Worm (Caenorhabditis elegans) whole organism, young adult: Measurements from ENCODE around the gene Y7A5A.3.
A peak's percentile ranks its signal among the peaks of the same experiment; 100 is the strongest.

Experiments used
- B0019.2 ChIP-seq: fragments of 200-800 bp; sonication (Bioruptor generic); conservative IDR thresholded peaks from 2 replicates; pipeline ENCODE4 v1.3.6; 2022; ENCODE audit warnings: missing genetic modification reagents, missing genetic modification characterization, missing compliant biosample characterization
- B0336.3 ChIP-seq: fragments of 200-800 bp; sonication (Bioruptor generic); IDR thresholded peaks from 2 replicates; pipeline ENCODE4 v1.3.6; 2022; ENCODE audit warnings: missing genetic modification characterization, missing compliant biosample characterization
- F10E7.11 ChIP-seq: sonication (generic microtip); optimal IDR thresholded peaks from 2 replicates; lab custom pipeline; 2017; ENCODE audit warnings: mild to moderate bottlenecking, missing genetic modification characterization, moderate library complexity, missing compliant biosample characterization
- F33H1.4 ChIP-seq: fragments of 200-800 bp; sonication (Bioruptor generic); IDR thresholded peaks from 2 replicates; pipeline ENCODE4 v1.3.6; 2022; ENCODE audit warnings: missing genetic modification reagents, missing genetic modification characterization, missing compliant biosample characterization
- F37B4.10 ChIP-seq: fragments of 200-800 bp; sonication (Bioruptor generic); IDR thresholded peaks from 2 replicates; pipeline ENCODE4 v1.3.6; 2022; ENCODE audit warnings: missing genetic modification characterization, missing compliant biosample characterization
- F52B5.7 ChIP-seq: sonication (generic microtip); optimal IDR thresholded peaks from 2 replicates; lab custom pipeline; 2016; ENCODE audit warnings: mild to moderate bottlenecking, missing genetic modification characterization, missing compliant biosample characterization
- K12H6.12 ChIP-seq: fragments of 200-800 bp; sonication (Bioruptor generic); optimal IDR thresholded peaks from 2 replicates; lab custom pipeline; 2018; ENCODE audit warnings: mild to moderate bottlenecking, missing genetic modification characterization, missing compliant biosample characterization
- T07F8.4 ChIP-seq: sonication (generic microtip); optimal IDR thresholded peaks from 2 replicates; lab custom pipeline; 2016; ENCODE audit warnings: mild to moderate bottlenecking, missing genetic modification characterization, moderate library complexity, missing compliant biosample characterization
- T26A5.8 ChIP-seq: sonication (generic microtip); optimal IDR thresholded peaks from 2 replicates; lab custom pipeline; 2016; ENCODE audit warnings: missing genetic modification characterization, missing compliant biosample characterization
- Y53F4B.3 ChIP-seq: fragments of 200-800 bp; sonication (Bioruptor generic); IDR thresholded peaks from 2 replicates; pipeline ENCODE4 v1.3.6; 2022; ENCODE audit warnings: missing genetic modification reagents, missing genetic modification characterization, missing compliant biosample characterization
- Y79H2A.3 ChIP-seq: fragments of 200-800 bp; sonication (Bioruptor generic); conservative IDR thresholded peaks from 2 replicates; pipeline ENCODE4 v1.3.6; 2022; ENCODE audit warnings: missing genetic modification reagents, missing genetic modification characterization, missing compliant biosample characterization
- ZK185.1 ChIP-seq: sonication (generic microtip); optimal IDR thresholded peaks from 2 replicates; lab custom pipeline; 2016; ENCODE audit warnings: mild to moderate bottlenecking, missing genetic modification characterization, missing compliant biosample characterization; ENCODE audit not compliant: poor library complexity, severe bottlenecking
- akir-1 ChIP-seq: fragments of 200-800 bp; sonication (Bioruptor generic); optimal IDR thresholded peaks from 2 replicates; lab custom pipeline; 2018; ENCODE audit warnings: mild to moderate bottlenecking, missing genetic modification characterization, moderate library complexity, missing compliant biosample characterization
- attf-5 ChIP-seq: fragments of 200-800 bp; sonication (Bioruptor generic); optimal IDR thresholded peaks from 2 replicates; lab custom pipeline; 2018; ENCODE audit warnings: mild to moderate bottlenecking, missing genetic modification characterization, missing compliant biosample characterization
- attf-6 ChIP-seq: fragments of 200-800 bp; sonication (Bioruptor generic); IDR thresholded peaks from 2 replicates; pipeline ENCODE4 v1.3.6; 2022; ENCODE audit warnings: missing genetic modification reagents, missing genetic modification characterization, missing compliant biosample characterization
- cebp-2 ChIP-seq: fragments of 200-800 bp; sonication (Bioruptor generic); IDR thresholded peaks from 2 replicates; pipeline ENCODE4 v1.3.6; 2022; ENCODE audit warnings: missing genetic modification characterization, missing compliant biosample characterization
- ceh-100 ChIP-seq: fragments of 200-800 bp; sonication (Bioruptor generic); IDR thresholded peaks from 2 replicates; pipeline ENCODE4 v1.3.6; 2022; ENCODE audit warnings: missing genetic modification reagents, missing genetic modification characterization, missing compliant biosample characterization
- ceh-27 ChIP-seq: fragments of 200-800 bp; sonication (Bioruptor generic); optimal IDR thresholded peaks from 2 replicates; lab custom pipeline; 2018; ENCODE audit warnings: mild to moderate bottlenecking, missing genetic modification characterization, moderate library complexity, missing compliant biosample characterization
- ceh-40 ChIP-seq: fragments of 200-800 bp; sonication (Bioruptor generic); IDR thresholded peaks from 2 replicates; pipeline ENCODE4 v1.3.6; 2022; ENCODE audit warnings: missing genetic modification characterization, missing compliant biosample characterization
- ceh-79 ChIP-seq: sonication (generic microtip); optimal IDR thresholded peaks from 2 replicates; lab custom pipeline; 2017; ENCODE audit warnings: mild to moderate bottlenecking, missing genetic modification characterization, missing compliant biosample characterization
- egl-18 ChIP-seq: fragments of 200-800 bp; sonication (Bioruptor generic); IDR thresholded peaks from 2 replicates; pipeline ENCODE4 v1.3.6; 2022; ENCODE audit warnings: missing genetic modification reagents, missing genetic modification characterization, missing compliant biosample characterization
- egrh-3 ChIP-seq: fragments of 200-800 bp; sonication (Bioruptor generic); IDR thresholded peaks from 2 replicates; pipeline ENCODE4 v1.3.6; 2022; ENCODE audit warnings: missing genetic modification reagents, missing genetic modification characterization, missing compliant biosample characterization
- ets-4 ChIP-seq: fragments of 200-800 bp; sonication (Bioruptor generic); optimal IDR thresholded peaks from 2 replicates; lab custom pipeline; 2018; ENCODE audit warnings: mild to moderate bottlenecking, missing genetic modification characterization, missing compliant biosample characterization
- him-1 ChIP-seq: sonication (generic microtip); optimal IDR thresholded peaks from 2 replicates; lab custom pipeline; 2016; ENCODE audit warnings: missing genotype, missing genetic modification reagents, missing genetic modification characterization, missing compliant biosample characterization
- hrde-1 ChIP-seq: sonication (generic microtip); optimal IDR thresholded peaks from 2 replicates; lab custom pipeline; 2016; ENCODE audit warnings: missing genetic modification characterization, mild to moderate bottlenecking, missing compliant biosample characterization, moderate library complexity, missing genotype, missing genetic modification reagents, borderline replicate concordance
- lag-1 ChIP-seq: fragments of 200-800 bp; sonication (Bioruptor generic); IDR thresholded peaks from 2 replicates; pipeline ENCODE4 v1.3.6; 2022; ENCODE audit warnings: missing genetic modification reagents, missing genetic modification characterization, missing compliant biosample characterization
- lin-26 ChIP-seq: fragments of 200-800 bp; sonication (Bioruptor generic); IDR thresholded peaks from 2 replicates; pipeline ENCODE4 v1.3.6; 2022; ENCODE audit warnings: missing genetic modification reagents, missing genetic modification characterization, missing compliant biosample characterization
- lsl-1 ChIP-seq: fragments of 200-800 bp; sonication (Bioruptor generic); optimal IDR thresholded peaks from 2 replicates; lab custom pipeline; 2018; ENCODE audit warnings: mild to moderate bottlenecking, missing genetic modification characterization, moderate library complexity, missing compliant biosample characterization
- lsy-27 ChIP-seq: sonication (generic microtip); optimal IDR thresholded peaks from 2 replicates; lab custom pipeline; 2017; ENCODE audit warnings: missing genetic modification characterization, mild to moderate bottlenecking, missing compliant biosample characterization, antibody characterized with exemption, missing genotype, borderline replicate concordance; ENCODE audit not compliant: insufficient read depth
- madf-10 ChIP-seq: sonication (generic microtip); optimal IDR thresholded peaks from 2 replicates; lab custom pipeline; 2016; ENCODE audit warnings: mild to moderate bottlenecking, missing genetic modification characterization, missing compliant biosample characterization
- madf-6 ChIP-seq: fragments of 200-800 bp; sonication (Bioruptor generic); IDR thresholded peaks from 2 replicates; pipeline ENCODE4 v1.3.6; 2022; ENCODE audit warnings: missing genetic modification reagents, missing genetic modification characterization, missing compliant biosample characterization
- mes-4 ChIP-seq: sonication (generic microtip); optimal IDR thresholded peaks from 2 replicates; lab custom pipeline; 2016; ENCODE audit warnings: missing genotype, missing genetic modification characterization, missing compliant biosample characterization
- mxl-1 ChIP-seq: sonication (generic microtip); optimal IDR thresholded peaks from 2 replicates; lab custom pipeline; 2016; ENCODE audit warnings: missing genetic modification characterization, missing compliant biosample characterization
- nhr-179 ChIP-seq: sonication (generic microtip); optimal IDR thresholded peaks from 2 replicates; lab custom pipeline; 2016; ENCODE audit warnings: mild to moderate bottlenecking, missing genetic modification characterization, missing compliant biosample characterization
- nhr-90 ChIP-seq: sonication (generic microtip); optimal IDR thresholded peaks from 2 replicates; lab custom pipeline; 2016; ENCODE audit warnings: missing genotype, mild to moderate bottlenecking, missing genetic modification characterization, missing compliant biosample characterization
- rec-8 ChIP-seq, 2 experiments: sonication (generic microtip); optimal IDR thresholded peaks; 2 replicates each; lab custom pipeline; 2016; ENCODE audit warnings: mild to moderate bottlenecking in 2 of 2, missing genetic modification characterization in 2 of 2, missing genetic modification reagents in 2 of 2, missing genotype in 2 of 2, missing biosample characterization in 1 of 2, missing compliant biosample characterization in 1 of 2, moderate library complexity in 1 of 2
- repo-1 ChIP-seq: sonication (generic microtip); optimal IDR thresholded peaks from 2 replicates; lab custom pipeline; 2017; ENCODE audit warnings: mild to moderate bottlenecking, missing genetic modification characterization, missing compliant biosample characterization
- sdz-38 ChIP-seq: sonication (generic microtip); optimal IDR thresholded peaks from 2 replicates; lab custom pipeline; 2016; ENCODE audit warnings: missing genotype, missing genetic modification characterization, missing compliant biosample characterization
- somi-1 ChIP-seq: fragments of 200-800 bp; sonication (Bioruptor generic); optimal IDR thresholded peaks from 2 replicates; lab custom pipeline; 2018; ENCODE audit warnings: mild to moderate bottlenecking, missing genetic modification characterization, missing compliant biosample characterization
- sptf-2 ChIP-seq: fragments of 200-800 bp; sonication (Bioruptor generic); optimal IDR thresholded peaks from 2 replicates; lab custom pipeline; 2018; ENCODE audit warnings: mild to moderate bottlenecking, missing genetic modification characterization, missing compliant biosample characterization
- tbp1 ChIP-seq: fragments of 200-800 bp; sonication (Bioruptor generic); optimal IDR thresholded peaks from 2 replicates; lab custom pipeline; 2018; ENCODE audit warnings: mild to moderate bottlenecking, missing genetic modification characterization, missing compliant biosample characterization
- tlf-1 ChIP-seq: fragments of 200-800 bp; sonication (Bioruptor generic); optimal IDR thresholded peaks from 2 replicates; lab custom pipeline; 2018; ENCODE audit warnings: mild to moderate bottlenecking, missing genetic modification characterization, missing compliant biosample characterization
- unc-130 ChIP-seq: sonication (generic microtip); optimal IDR thresholded peaks from 2 replicates; lab custom pipeline; 2016; ENCODE audit warnings: missing genetic modification reagents, missing genetic modification characterization, missing compliant biosample characterization
- unc-62 ChIP-seq: fragments of 150-350 bp; optimal IDR thresholded peaks from 2 replicates; lab custom pipeline; 2014; ENCODE audit warnings: missing biosample characterization, missing genetic modification reagents, missing genetic modification characterization
- zim-3 ChIP-seq: sonication (generic microtip); optimal IDR thresholded peaks from 2 replicates; lab custom pipeline; 2017; ENCODE audit warnings: mild to moderate bottlenecking, missing genetic modification characterization, moderate library complexity, missing compliant biosample characterization
- ztf-22 ChIP-seq: fragments of 200-800 bp; sonication (Bioruptor generic); optimal IDR thresholded peaks from 2 replicates; lab custom pipeline; 2018; ENCODE audit warnings: mild to moderate bottlenecking, missing genetic modification characterization, moderate library complexity, missing compliant biosample characterization
- ztf-26 ChIP-seq: sonication (generic microtip); optimal IDR thresholded peaks from 2 replicates; lab custom pipeline; 2017; ENCODE audit warnings: missing genetic modification characterization, missing compliant biosample characterization
- ztf-6 ChIP-seq: fragments of 200-800 bp; sonication (Bioruptor generic); IDR thresholded peaks from 2 replicates; pipeline ENCODE4 v1.3.6; 2022; ENCODE audit warnings: missing genetic modification reagents, missing genetic modification characterization, missing compliant biosample characterization

Gene Y7A5A.3

DNA sequence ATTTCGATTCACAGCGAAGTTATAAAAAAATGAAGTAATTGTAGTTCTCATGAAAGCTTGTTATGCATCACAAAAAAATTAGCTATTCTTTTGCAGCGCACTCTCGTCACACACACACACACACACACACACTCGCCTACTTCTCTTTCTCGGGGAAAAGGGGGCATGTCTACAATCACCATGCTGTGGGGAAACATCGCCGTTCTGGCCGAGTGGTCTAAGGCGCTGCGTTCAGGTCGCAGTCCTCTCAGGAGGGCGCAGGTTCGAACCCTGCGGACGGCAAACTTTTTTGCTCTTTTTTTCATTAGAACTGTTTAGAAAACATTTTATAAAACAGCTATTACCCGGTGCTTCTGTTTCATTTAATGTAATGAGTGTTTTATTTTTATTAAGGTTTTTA lies 42.6 kb downstream of the Y7A5A.3 start (continued):
- peak; percentile 45 for TF ChIP-seq ceh-79 (tag; lab: Kevin White, UChicago)
- TF ChIP-seq F33H1.4: 0 out of 2 replicates have a peak, but pooled peaks have one; percentile 24
- TF ChIP-seq Y79H2A.3 (GFP tag; lab: Robert Waterston, UW): 0 out of 2 replicates have a peak, but pooled peaks have one; percentile 17
- TF ChIP-seq K12H6.12 (tag; lab: Kevin White, UChicago): peak; percentile 60
- TF ChIP-seq ztf-26 (tag; lab: Kevin White, UChicago): peak; percentile 46
- TF ChIP-seq nhr-179 (tag; lab: Kevin White, UChicago): peak; percentile 22
- peak; percentile 73; the same call in 1 of the 2 replicates for TF ChIP-seq ztf-6
- TF ChIP-seq lsy-27: no peak
- TF ChIP-seq akir-1 (GFP tag; lab: Kevin White, UChicago): peak; percentile 60
- peak; percentile 2 for TF ChIP-seq tlf-1 (GFP tag; lab: Kevin White, UChicago)
- peak; percentile 79 for TF ChIP-seq B0336.3 (GFP tag; lab: Robert Waterston, UW)
- no peak for TF ChIP-seq hrde-1
- TF ChIP-seq unc-62 (GFP tag; lab: Kevin White, UChicago): no peak
- peak; percentile 58; the same call in 1 of the 2 replicates for TF ChIP-seq B0019.2 (GFP tag; lab: Robert Waterston, UW)
- peak; percentile 44 for TF ChIP-seq somi-1
- peak; percentile 77 for TF ChIP-seq madf-10
- peak; percentile 61 for TF ChIP-seq zim-3 (tag; lab: Kevin White, UChicago)
- TF ChIP-seq ceh-100: peak; percentile 34; the same call in 1 of the 2 replicates
- no peak for TF ChIP-seq ztf-22 (GFP tag; lab: Kevin White, UChicago)
- TF ChIP-seq egrh-3 (GFP tag; lab: Robert Waterston, UW): peak; percentile 80
- TF ChIP-seq lag-1 (GFP tag; lab: Robert Waterston, UW): no peak
- TF ChIP-seq T07F8.4 (tag; lab: Kevin White, UChicago): peak; percentile 72
- TF ChIP-seq ceh-27 (GFP tag; lab: Kevin White, UChicago): peak; percentile 73
- TF ChIP-seq lsl-1: peak; percentile 7
- TF ChIP-seq mxl-1: peak; percentile 64
- TF ChIP-seq repo-1 (tag; lab: Kevin White, UChicago): no peak
- peak; percentile 59 for TF ChIP-seq madf-6 (GFP tag; lab: Robert Waterston, UW)
- TF ChIP-seq cebp-2: peak; percentile 84; the same call in 1 of the 2 replicates
- peak; percentile 63 for TF ChIP-seq sdz-38 (tag; lab: Kevin White, UChicago)
- TF ChIP-seq F10E7.11 (tag; lab: Kevin White, UChicago): peak; percentile 61
- TF ChIP-seq tbp1: peak; percentile 96
- peak; percentile 36 for TF ChIP-seq unc-130 (GFP tag; lab: Kevin White, UChicago)
- 0 out of 2 replicates have a peak, but pooled peaks have one; percentile 38 for TF ChIP-seq F37B4.10
- peak; percentile 80 for TF ChIP-seq mes-4
- peak; percentile 82 for TF ChIP-seq him-1 (tag; lab: Kevin White, UChicago)
- peak; percentile 63 to 87 for TF ChIP-seq rec-8 (tag; optimal IDR thresholded peaks at IDR 0.05; lab: Kevin White, UChicago)
- peak; percentile 86 for TF ChIP-seq nhr-90 (tag; lab: Kevin White, UChicago)
- peak; percentile 27; the same call in 1 of the 2 replicates for TF ChIP-seq Y53F4B.3
- peak; percentile 78 for TF ChIP-seq F52B5.7 (tag; lab: Kevin White, UChicago)
- TF ChIP-seq ets-4 (GFP tag; lab: Kevin White, UChicago): no peak
- TF ChIP-seq sptf-2 (GFP tag; lab: Kevin White, UChicago): no peak
- TF ChIP-seq ceh-40: 0 out of 2 replicates have a peak, but pooled peaks have one; percentile 5
- peak; percentile 96 for TF ChIP-seq lin-26
- peak; percentile 45 for TF ChIP-seq attf-5 (GFP tag; lab: Kevin White, UChicago)
- peak; percentile 62; the same call in 1 of the 2 replicates for TF ChIP-seq attf-6 (GFP tag; lab: Robert Waterston, UW)
- peak; percentile 43; the same call in 1 of the 2 replicates for TF ChIP-seq egl-18
- TF ChIP-seq T26A5.8: peak; percentile 74
- TF ChIP-seq ZK185.1 (tag; lab: Kevin White, UChicago): peak; percentile 86
